Worm (Caenorhabditis elegans): ENCODE measurements around the gene sra-37.

The sra-37 gene

DNA sequence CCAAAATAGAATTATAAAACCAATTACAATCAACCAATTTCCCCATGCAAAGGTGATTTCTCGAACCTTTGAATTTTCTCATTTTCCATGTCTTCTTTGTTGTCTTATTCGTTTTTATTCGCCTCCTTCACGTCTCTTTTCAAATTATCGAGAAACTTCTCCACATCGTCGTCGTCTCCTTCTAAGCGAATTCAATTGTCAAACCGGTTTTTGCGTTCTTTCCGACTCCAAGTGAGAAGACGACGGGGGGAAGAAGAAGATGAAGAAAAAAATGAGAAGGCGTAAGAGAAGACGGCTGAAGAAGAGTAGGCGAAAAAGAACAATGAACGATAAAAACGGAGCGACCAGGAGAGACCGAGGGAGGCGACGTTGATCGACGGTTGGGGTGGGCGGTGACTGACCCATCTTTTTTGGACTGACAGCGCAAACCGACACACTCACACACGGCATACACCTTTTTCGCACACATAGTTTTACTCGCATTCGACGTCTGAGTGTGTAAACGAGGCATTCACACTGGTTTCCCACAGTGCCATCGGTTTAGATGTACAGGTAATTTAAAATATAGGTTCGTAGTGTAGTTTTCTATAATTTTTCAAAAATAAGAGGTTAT lies 27.3 kb upstream of the sra-37 start (continued):
- peak; percentile 88 for TF ChIP-seq nhr-20 (tag; optimal IDR thresholded peaks at IDR 0.05)
- peak; percentile 69 for TF ChIP-seq tbx-2 (tag; optimal IDR thresholded peaks at IDR 0.05)
- TF ChIP-seq ceh-88 (GFP tag; IDR thresholded peaks at IDR 0.05) = no peak
- peak; percentile 55 for TF ChIP-seq swsn-7 (tag; optimal IDR thresholded peaks at IDR 0.05)
- no peak for TF ChIP-seq sptf-1 (tag; optimal IDR thresholded peaks at IDR 0.05)
- TF ChIP-seq nhr-47 (tag; optimal IDR thresholded peaks at IDR 0.05) = peak; percentile 58
- no peak for TF ChIP-seq snpc-4 (tag; optimal IDR thresholded peaks at IDR 0.05)
- TF ChIP-seq elt-2 (tag; optimal IDR thresholded peaks at IDR 0.05) = no peak
- peak; percentile 83 for TF ChIP-seq snu-23 (GFP tag; optimal IDR thresholded peaks at IDR 0.05)
- peak; percentile 11 to 30 for TF ChIP-seq efl-1 (optimal IDR thresholded peaks at IDR 0.05)
- TF ChIP-seq efl-1 (GFP tag; optimal IDR thresholded peaks at IDR 0.05 in 1 of 2) = peak in 1 of 2 experiments; percentile 90
- TF ChIP-seq dsc-1 (tag; optimal IDR thresholded peaks at IDR 0.05) = no peak
- peak; percentile 72 for TF ChIP-seq nhr-90 (tag; optimal IDR thresholded peaks at IDR 0.05; ENCODE audit: poor library complexity)
- peak; percentile 99 for TF ChIP-seq grh-1 (GFP tag; IDR thresholded peaks at IDR 0.05)
- TF ChIP-seq unc-30 (tag; optimal IDR thresholded peaks at IDR 0.05) = no peak
- no peak for TF ChIP-seq pag-3 (tag; optimal IDR thresholded peaks at IDR 0.05; ENCODE audit: borderline replicate concordance, insufficient read depth)
- TF ChIP-seq hlh-4 (tag; optimal IDR thresholded peaks at IDR 0.05) = no peak
- TF ChIP-seq lsy-2 (tag; optimal IDR thresholded peaks at IDR 0.05) = peak; percentile 19 to 65
- TF ChIP-seq efl-3 (GFP tag; optimal IDR thresholded peaks at IDR 0.05) = no peak
- peak; percentile 7 for TF ChIP-seq fos-1 (tag; optimal IDR thresholded peaks at IDR 0.05)

DNA sequence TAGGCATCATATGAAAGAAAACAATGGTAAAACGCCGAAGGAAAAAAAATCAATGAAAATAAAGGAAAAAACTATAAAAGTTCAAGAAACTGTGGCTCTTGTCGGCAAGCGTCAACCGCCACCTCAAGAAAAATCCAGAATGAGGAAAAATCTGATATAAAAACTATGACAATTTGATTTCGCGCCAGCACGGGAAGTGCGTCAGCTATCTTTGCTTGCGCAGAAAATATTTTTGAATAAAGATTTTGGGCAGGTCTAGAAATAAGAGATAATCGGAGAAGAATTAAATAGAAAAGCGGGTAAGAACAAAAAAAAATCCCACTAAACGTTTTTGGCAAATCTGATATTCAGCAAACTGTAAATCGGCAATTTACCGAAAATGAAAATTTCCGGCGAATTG lies 25.0 kb upstream of the sra-37 start:
- TF ChIP-seq lsy-2 (tag; optimal IDR thresholded peaks at IDR 0.05) (peak in 1 of 2 experiments; percentile 28), dpl-1 (GFP tag; optimal IDR thresholded peaks at IDR 0.05) (peak; percentile 67 to 74 (median 67)), egl-27 (tag; optimal IDR thresholded peaks at IDR 0.05) (no peak), skn-1 (tag; optimal IDR thresholded peaks at IDR 0.05) (peak; percentile 33), lin-15B (tag; optimal IDR thresholded peaks at IDR 0.05) (peak; percentile 0), nhr-47 (tag; optimal IDR thresholded peaks at IDR 0.05) (peak; percentile 29), fkh-8 (tag; optimal IDR thresholded peaks at IDR 0.05) (peak; percentile 6), fkh-4 (tag; optimal IDR thresholded peaks at IDR 0.05; ENCODE audit: borderline replicate concordance) (no peak), zag-1 (tag; optimal IDR thresholded peaks at IDR 0.05) (no peak), ceh-63 (GFP tag; optimal IDR thresholded peaks at IDR 0.05) (no peak), efl-1 (optimal IDR thresholded peaks at IDR 0.05) (peak; percentile 49 to 64), efl-1 (GFP tag; optimal IDR thresholded peaks at IDR 0.05 in 1 of 2) (peak; percentile 71 to 96), dsc-1 (tag; optimal IDR thresholded peaks at IDR 0.05) (peak; percentile 18), alr-1 (tag; optimal IDR thresholded peaks at IDR 0.05; ENCODE audit: borderline replicate concordance) (no peak), aha-1 (tag; optimal IDR thresholded peaks at IDR 0.05) (no peak), nhr-71 (tag; optimal IDR thresholded peaks at IDR 0.05) (peak; percentile 27), elt-3 (tag; optimal IDR thresholded peaks at IDR 0.05) (peak in 2 of 6 experiments; percentile 58 to 82), nhr-90 (tag; optimal IDR thresholded peaks at IDR 0.05; ENCODE audit: poor library complexity) (no peak), lir-3 (tag; optimal IDR thresholded peaks at IDR 0.05; ENCODE audit: poor library complexity) (no peak), ceh-88 (GFP tag; IDR thresholded peaks at IDR 0.05) (no peak), sup-37 (GFP tag; optimal IDR thresholded peaks at IDR 0.05) (no peak), grh-1 (GFP tag; IDR thresholded peaks at IDR 0.05) (0 out of 2 replicates have a peak, but pooled peaks have one; percentile 7), blmp-1 (tag; optimal IDR thresholded peaks at IDR 0.05) (no peak), lin-14 (GFP tag; optimal IDR thresholded peaks at IDR 0.05) (peak; percentile 4), hpl-2 (GFP tag; optimal IDR thresholded peaks at IDR 0.05) (no peak), lin-35 (GFP tag; optimal IDR thresholded peaks at IDR 0.05) (peak; percentile 47 to 72), nhr-20 (tag; optimal IDR thresholded peaks at IDR 0.05) (peak; percentile 15), snu-23 (GFP tag; optimal IDR thresholded peaks at IDR 0.05) (peak; percentile 12), sox-4 (tag; optimal IDR thresholded peaks at IDR 0.05) (no peak), nhr-77 (tag; optimal IDR thresholded peaks at IDR 0.05) (no peak), fos-1 (tag; optimal IDR thresholded peaks at IDR 0.05) (no peak)
